Worm (Caenorhabditis elegans): ENCODE data around the gene his-35.

ce11 chrV:9571673-9572072, 26.6 kb upstream of the his-35 start:
- TF ChIP-seq snpc-1.3 (tag; optimal IDR thresholded peaks at IDR 0.05; ENCODE audit: insufficient read depth) (no peak), Y79H2A.3 (GFP tag; conservative IDR thresholded peaks at IDR 0.05) (no peak), nfyb-1 (GFP tag; IDR thresholded peaks at IDR 0.05) (no peak), K11D2.4 (GFP tag; IDR thresholded peaks at IDR 0.05) (no peak), F22D6.2 (tag; optimal IDR thresholded peaks at IDR 0.05) (no peak), nhr-27 (tag; optimal IDR thresholded peaks at IDR 0.05) (no peak), Y53G8AR.9 (GFP tag; conservative IDR thresholded peaks at IDR 0.05) (no peak), ztf-18 (tag; optimal IDR thresholded peaks at IDR 0.05) (no peak), F57A8.1 (GFP tag; optimal IDR thresholded peaks at IDR 0.05) (no peak), lin-54 (GFP tag; optimal IDR thresholded peaks at IDR 0.05) (no peak), pha-4 (tag; optimal IDR thresholded peaks at IDR 0.05) (no peak)

All from whole organism, young adult.